Worm (Caenorhabditis elegans) whole organism, mixed stage, embryonic: ENCODE results near the gene K08F8.7.

ENCODE experiments used
- M03D4.4 ChIP-seq: sonication (generic microtip); optimal IDR thresholded peaks from 2 replicates; lab custom pipeline; 2017; ENCODE audit warnings: mild to moderate bottlenecking, missing genetic modification characterization, missing compliant biosample characterization
- bed-3 ChIP-seq: fragments of 200-800 bp; sonication (Bioruptor generic); optimal IDR thresholded peaks from 3 replicates; lab custom pipeline; 2018; ENCODE audit warnings: mild to moderate bottlenecking, missing genetic modification characterization, moderate library complexity, missing compliant biosample characterization
- blmp-1 ChIP-seq: fragments of 150-350 bp; optimal IDR thresholded peaks from 2 replicates; lab custom pipeline; 2014; ENCODE audit warnings: missing biosample characterization, missing genetic modification characterization
- ceh-39 ChIP-seq: fragments of 150-350 bp; optimal IDR thresholded peaks from 2 replicates; lab custom pipeline; 2014; ENCODE audit warnings: missing biosample characterization, missing genetic modification characterization
- ceh-43 ChIP-seq: fragments of 200-800 bp; sonication (Bioruptor generic); optimal IDR thresholded peaks from 2 replicates; lab custom pipeline; 2018; ENCODE audit warnings: mild to moderate bottlenecking, missing genetic modification characterization, moderate library complexity, missing compliant biosample characterization
- ceh-83 ChIP-seq: fragments of 200-800 bp; sonication (Bioruptor generic); optimal IDR thresholded peaks from 2 replicates; lab custom pipeline; 2018; ENCODE audit warnings: mild to moderate bottlenecking, missing genetic modification characterization, missing compliant biosample characterization
- ces-1 ChIP-seq: fragments of 150-350 bp; optimal IDR thresholded peaks from 2 replicates; lab custom pipeline; 2014; ENCODE audit warnings: missing biosample characterization, missing genetic modification reagents, missing genetic modification characterization
- cnd-1 ChIP-seq: fragments of 200-800 bp; sonication (Bioruptor generic); optimal IDR thresholded peaks from 2 replicates; lab custom pipeline; 2018; ENCODE audit warnings: mild to moderate bottlenecking, missing genetic modification characterization, missing compliant biosample characterization
- drap-1 ChIP-seq: fragments of 200-800 bp; sonication (Bioruptor generic); optimal IDR thresholded peaks from 3 replicates; lab custom pipeline; 2018; ENCODE audit warnings: mild to moderate bottlenecking, missing genetic modification characterization, missing compliant biosample characterization
- elt-1 ChIP-seq: sonication (generic microtip); optimal IDR thresholded peaks from 2 replicates; lab custom pipeline; 2017; ENCODE audit warnings: missing genetic modification characterization, mild to moderate bottlenecking, missing compliant biosample characterization, antibody characterized with exemption, moderate library complexity, borderline replicate concordance; ENCODE audit not compliant: insufficient read depth
- flh-1 ChIP-seq: fragments of 200-800 bp; sonication (Bioruptor generic); optimal IDR thresholded peaks from 2 replicates; lab custom pipeline; 2018; ENCODE audit warnings: mild to moderate bottlenecking, missing genetic modification characterization, moderate library complexity, missing compliant biosample characterization
- hlh-1 ChIP-seq: fragments of 150-350 bp; optimal IDR thresholded peaks from 2 replicates; lab custom pipeline; 2014; ENCODE audit warnings: missing biosample characterization, missing genetic modification reagents, missing genetic modification characterization
- lin-32 ChIP-seq: fragments of 200-800 bp; sonication (Bioruptor generic); optimal IDR thresholded peaks from 2 replicates; lab custom pipeline; 2018; ENCODE audit warnings: mild to moderate bottlenecking, missing genetic modification characterization, missing compliant biosample characterization
- lsy-2 ChIP-seq: fragments of 150-350 bp; optimal IDR thresholded peaks from 2 replicates; lab custom pipeline; 2014; ENCODE audit warnings: missing biosample characterization, missing genetic modification characterization
- mab-5 ChIP-seq: fragments of 150-350 bp; optimal IDR thresholded peaks from 2 replicates; lab custom pipeline; 2014; ENCODE audit warnings: missing biosample characterization, missing genetic modification characterization
- mep-1 ChIP-seq: fragments of 150-350 bp; optimal IDR thresholded peaks from 2 replicates; lab custom pipeline; 2017; ENCODE audit warnings: missing biosample characterization, missing genetic modification reagents, missing genetic modification characterization, inconsistent platforms
- mls-2 ChIP-seq: sonication (generic microtip); optimal IDR thresholded peaks from 2 replicates; lab custom pipeline; 2016; ENCODE audit warnings: mild to moderate bottlenecking, missing genetic modification characterization, moderate library complexity, missing compliant biosample characterization
- nhr-12 ChIP-seq: fragments of 150-350 bp; optimal IDR thresholded peaks from 2 replicates; lab custom pipeline; 2014; ENCODE audit warnings: missing biosample characterization, missing genetic modification characterization
- nhr-2 ChIP-seq: fragments of 150-350 bp; optimal IDR thresholded peaks from 2 replicates; lab custom pipeline; 2014; ENCODE audit warnings: missing biosample characterization, missing genetic modification characterization
- nhr-237 ChIP-seq: fragments of 150-350 bp; optimal IDR thresholded peaks from 2 replicates; lab custom pipeline; 2014; ENCODE audit warnings: missing biosample characterization, missing genetic modification characterization
- nhr-28 ChIP-seq: fragments of 150-350 bp; optimal IDR thresholded peaks from 2 replicates; lab custom pipeline; 2014; ENCODE audit warnings: missing biosample characterization, missing genetic modification characterization
- nhr-76 ChIP-seq: sonication (generic microtip); optimal IDR thresholded peaks from 2 replicates; lab custom pipeline; 2017; ENCODE audit warnings: missing biosample characterization, missing genetic modification characterization
- pha-4 ChIP-seq: fragments of 150-350 bp; optimal IDR thresholded peaks from 2 replicates; lab custom pipeline; 2018; ENCODE audit warnings: missing biosample characterization, missing genetic modification reagents, missing genetic modification characterization
- sem-2 ChIP-seq: fragments of 200-800 bp; sonication (Bioruptor generic); optimal IDR thresholded peaks from 2 replicates; lab custom pipeline; 2018; ENCODE audit warnings: mild to moderate bottlenecking, missing genetic modification characterization, missing compliant biosample characterization
- snpc-4 ChIP-seq: fragments of 150-350 bp; optimal IDR thresholded peaks from 2 replicates; lab custom pipeline; 2014; ENCODE audit warnings: missing biosample characterization, missing genetic modification characterization
- sptf-1 ChIP-seq: sonication (generic microtip); optimal IDR thresholded peaks from 2 replicates; lab custom pipeline; 2017; ENCODE audit warnings: mild to moderate bottlenecking, missing genetic modification characterization, moderate library complexity, missing compliant biosample characterization
- tbx-8 ChIP-seq: fragments of 200-800 bp; sonication (Bioruptor generic); optimal IDR thresholded peaks from 2 replicates; lab custom pipeline; 2018; ENCODE audit warnings: mild to moderate bottlenecking, missing genetic modification characterization, moderate library complexity, missing compliant biosample characterization
- unc-120 ChIP-seq: sonication (generic microtip); optimal IDR thresholded peaks from 2 replicates; lab custom pipeline; 2017; ENCODE audit warnings: missing genetic modification characterization, missing compliant biosample characterization; ENCODE audit not compliant: poor library complexity, severe bottlenecking
- unc-39 ChIP-seq: fragments of 150-350 bp; optimal IDR thresholded peaks from 2 replicates; lab custom pipeline; 2014; ENCODE audit warnings: missing biosample characterization, missing genetic modification characterization
- unc-62 ChIP-seq: fragments of 150-350 bp; optimal IDR thresholded peaks from 2 replicates; lab custom pipeline; 2014; ENCODE audit warnings: missing biosample characterization, missing genetic modification reagents, missing genetic modification characterization
- zip-8 ChIP-seq: fragments of 150-350 bp; optimal IDR thresholded peaks from 2 replicates; lab custom pipeline; 2014; ENCODE audit warnings: missing biosample characterization, missing genetic modification characterization
- ztf-11 ChIP-seq: fragments of 150-350 bp; optimal IDR thresholded peaks from 2 replicates; lab custom pipeline; 2014; ENCODE audit warnings: missing biosample characterization, missing genetic modification characterization

Gene K08F8.7

DNA sequence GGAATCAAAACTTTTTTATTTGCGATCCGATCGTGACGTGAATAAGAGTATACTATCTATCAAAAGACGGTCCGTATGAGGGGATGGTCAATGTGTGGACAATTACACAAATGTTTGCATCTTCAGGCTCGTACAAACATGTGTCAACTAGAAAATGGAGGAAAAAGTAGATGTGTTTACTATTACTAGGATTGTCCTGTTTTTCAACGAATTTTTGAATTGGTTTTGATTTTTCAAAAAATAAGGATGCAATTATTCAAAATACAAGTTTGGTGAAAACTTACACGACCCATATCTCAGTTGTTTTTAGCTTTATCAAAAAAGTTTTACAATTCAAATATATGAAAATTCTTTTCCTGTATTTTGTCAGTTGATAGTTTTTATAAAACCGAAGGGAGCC, at the start of gene K08F8.7:
Gene K08F8.7 (minus strand): TSS at position 101 of the 400 bp plus-strand sequence.
- TF ChIP-seq lsy-2 (tag; lab: Kevin White, UChicago) (no peak), mep-1 (no peak), flh-1 (no peak), zip-8 (tag; lab: Kevin White, UChicago) (no peak), bed-3 (GFP tag; lab: Kevin White, UChicago) (no peak), nhr-12 (no peak), pha-4 (tag; lab: Kevin White, UChicago) (no peak)

ce11 chrII:8800830-8801229, 45.7 kb upstream of the K08F8.7 start, which contains the start of gene appg-2:
Gene appg-2, plus strand, starts transcription at chrII:8801130.
- no peak for TF ChIP-seq drap-1
- no peak for TF ChIP-seq unc-39
- no peak for TF ChIP-seq ces-1 (GFP tag; lab: Kevin White, UChicago)
- no peak for TF ChIP-seq pha-4 (tag; lab: Kevin White, UChicago)
- TF ChIP-seq nhr-2 (tag; lab: Kevin White, UChicago): no peak
- TF ChIP-seq elt-1 (tag; lab: Kevin White, UChicago): no peak
- no peak for TF ChIP-seq ceh-43 (GFP tag; lab: Kevin White, UChicago)
- TF ChIP-seq nhr-12: no peak
- TF ChIP-seq snpc-4 (tag; lab: Kevin White, UChicago): no peak

ce11 chrII:8799725-8800124, 44.6 kb upstream of the K08F8.7 start:
- TF ChIP-seq ceh-39 (tag; lab: Kevin White, UChicago): no peak
- TF ChIP-seq cnd-1: no peak
- no peak for TF ChIP-seq mab-5 (tag; lab: Kevin White, UChicago)
- TF ChIP-seq sptf-1 (tag; lab: Kevin White, UChicago): no peak
- TF ChIP-seq flh-1: no peak
- TF ChIP-seq zip-8 (tag; lab: Kevin White, UChicago): no peak
- no peak for TF ChIP-seq pha-4 (tag; lab: Kevin White, UChicago)

DNA sequence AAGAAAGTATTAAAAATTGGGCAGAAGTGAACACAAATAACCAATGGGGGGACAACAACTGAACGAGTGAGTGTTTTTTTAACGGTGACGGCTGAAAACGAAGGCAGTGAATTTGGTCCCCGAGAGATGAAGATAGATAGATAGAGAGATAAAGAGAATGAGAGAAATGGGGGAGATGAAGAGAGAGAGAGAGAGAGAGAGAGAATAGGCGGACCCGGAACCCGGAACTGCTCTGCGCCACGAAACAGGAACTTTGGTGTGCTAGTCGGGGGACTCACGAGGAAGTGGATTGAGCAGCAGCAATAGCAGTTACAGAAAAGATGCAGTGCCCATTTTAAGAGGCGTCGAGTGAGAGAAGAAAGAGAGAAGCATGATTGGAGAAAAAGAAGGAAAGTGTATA, 41.2 kb upstream of the K08F8.7 start:
- no peak for TF ChIP-seq zip-8 (tag; lab: Kevin White, UChicago)
- TF ChIP-seq ces-1 (GFP tag; lab: Kevin White, UChicago): peak; percentile 56

- no peak for TF ChIP-seq nhr-237 (tag; lab: Kevin White, UChicago)
- no peak for TF ChIP-seq hlh-1
- no peak for TF ChIP-seq zip-8 (tag; lab: Kevin White, UChicago)
- TF ChIP-seq mls-2 (tag; lab: Kevin White, UChicago): no peak
- TF ChIP-seq ztf-11 (tag; lab: Kevin White, UChicago): no peak
- TF ChIP-seq blmp-1 (tag; lab: Kevin White, UChicago): no peak
- TF ChIP-seq ceh-39 (tag; lab: Kevin White, UChicago): no peak
- no peak for TF ChIP-seq nhr-2 (tag; lab: Kevin White, UChicago)
- no peak for TF ChIP-seq nhr-76 (tag; lab: Kevin White, UChicago)
- no peak for TF ChIP-seq bed-3 (GFP tag; lab: Kevin White, UChicago)
- no peak for TF ChIP-seq sptf-1 (tag; lab: Kevin White, UChicago)
- TF ChIP-seq unc-62 (GFP tag; lab: Kevin White, UChicago): no peak
- TF ChIP-seq ces-1 (GFP tag; lab: Kevin White, UChicago): no peak
- TF ChIP-seq lin-32 (GFP tag; lab: Kevin White, UChicago): no peak
- no peak for TF ChIP-seq ceh-43 (GFP tag; lab: Kevin White, UChicago)
- TF ChIP-seq sem-2: no peak
- no peak for TF ChIP-seq unc-39
- TF ChIP-seq ceh-83: no peak
- no peak for TF ChIP-seq mep-1
Measured at ce11 chrII:8795227-8795626, 40.1 kb upstream of the K08F8.7 start.

ce11 chrII:8794072-8794471, 38.9 kb upstream of the K08F8.7 start, which contains the start of gene F07H5.7:
Gene F07H5.7, minus strand, starts transcription at chrII:8794172.
- TF ChIP-seq unc-120 (tag; lab: Kevin White, UChicago) (no peak), ceh-83 (no peak), flh-1 (no peak), drap-1 (no peak), hlh-1 (no peak), nhr-28 (tag; lab: Kevin White, UChicago) (no peak), nhr-12 (no peak), tbx-8 (GFP tag; lab: Kevin White, UChicago) (no peak), pha-4 (tag; lab: Kevin White, UChicago) (no peak), mep-1 (no peak), snpc-4 (tag; lab: Kevin White, UChicago) (no peak), unc-39 (no peak), M03D4.4 (no peak), lsy-2 (tag; lab: Kevin White, UChicago) (no peak), nhr-237 (tag; lab: Kevin White, UChicago) (no peak), ces-1 (GFP tag; lab: Kevin White, UChicago) (no peak), zip-8 (tag; lab: Kevin White, UChicago) (no peak), sptf-1 (tag; lab: Kevin White, UChicago) (no peak)
